Fruit fly (Drosophila melanogaster): ENCODE measurements around the gene bai.

DNA sequence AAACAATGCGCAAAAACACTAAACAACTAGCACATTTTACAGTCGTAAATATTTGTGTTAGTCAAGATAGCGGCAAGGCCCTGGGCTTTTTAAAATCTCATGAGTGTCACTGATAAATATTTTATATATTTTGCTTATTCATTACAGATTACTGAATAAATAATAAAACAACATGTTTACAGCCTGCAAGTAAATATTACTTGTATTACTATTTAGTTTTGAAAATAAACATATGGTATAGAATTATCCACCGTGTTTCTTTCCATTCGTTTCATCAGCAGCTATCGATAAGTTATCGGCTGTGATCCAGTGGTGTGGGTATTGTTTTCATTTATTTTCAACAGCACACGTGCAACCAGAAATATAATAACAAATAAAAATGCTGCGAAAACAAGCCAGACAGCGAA lies 35.4 kb downstream of the bai start, which contains the start of the genes shams and CG11920:
- TF ChIP-seq CG14655 (GFP tag; optimal IDR thresholded peaks at IDR 0.05) (no peak), CG17806 (tag; optimal IDR thresholded peaks at IDR 0.05) (no peak), Snoo (tag; optimal IDR thresholded peaks at IDR 0.05) (no peak), CG15710 (tag; optimal IDR thresholded peaks at IDR 0.05) (no peak), Pif1A (GFP tag; optimal IDR thresholded peaks at IDR 0.05) (no peak), CG9948 (tag; optimal IDR thresholded peaks at IDR 0.05) (no peak), CG8159 (tag; optimal IDR thresholded peaks at IDR 0.05) (peak; percentile 58)
